Worm (Caenorhabditis elegans) whole organism, young adult: Measurements from ENCODE around the gene F41H10.1.

ENCODE experiments used
- C17E4.6 ChIP-seq: fragments of 200-800 bp; sonication (Bioruptor generic); IDR thresholded peaks from 2 replicates; pipeline ENCODE4 v1.3.6; 2022; ENCODE audit warnings: missing genetic modification reagents, missing genetic modification characterization, missing compliant biosample characterization
- T26A5.8 ChIP-seq: sonication (generic microtip); optimal IDR thresholded peaks from 2 replicates; lab custom pipeline; 2016; ENCODE audit warnings: missing genetic modification characterization, missing compliant biosample characterization
- Y53G8AR.9 ChIP-seq: fragments of 200-800 bp; sonication (Bioruptor generic); conservative IDR thresholded peaks from 2 replicates; pipeline ENCODE4 v1.3.6; 2022; ENCODE audit warnings: missing genetic modification reagents, missing genetic modification characterization, missing compliant biosample characterization
- dpl-1 ChIP-seq: fragments of 150-350 bp; optimal IDR thresholded peaks from 2 replicates; lab custom pipeline; 2014; ENCODE audit warnings: missing biosample characterization, missing genetic modification reagents, missing genetic modification characterization
- efl-1 ChIP-seq: fragments of 150-350 bp; optimal IDR thresholded peaks from 2 replicates; lab custom pipeline; 2014; ENCODE audit warnings: missing biosample characterization, missing genetic modification reagents, missing genetic modification characterization
- him-1 ChIP-seq: sonication (generic microtip); optimal IDR thresholded peaks from 2 replicates; lab custom pipeline; 2016; ENCODE audit warnings: missing genotype, missing genetic modification reagents, missing genetic modification characterization, missing compliant biosample characterization
- lin-35 ChIP-seq, 3 experiments: fragments of 150-350 bp in 2 of 3; sonication (generic microtip) in 1 of 3; optimal IDR thresholded peaks; 2 replicates each; lab custom pipeline; 2014 to 2018; ENCODE audit warnings: missing biosample characterization in 3 of 3, missing genetic modification characterization in 3 of 3, missing genetic modification reagents in 3 of 3
- madf-3 ChIP-seq: fragments of 200-800 bp; sonication (Bioruptor generic); IDR thresholded peaks from 2 replicates; pipeline ENCODE4 v1.3.6; 2022; ENCODE audit warnings: missing genetic modification reagents, missing genetic modification characterization, missing compliant biosample characterization
- madf-6 ChIP-seq: fragments of 200-800 bp; sonication (Bioruptor generic); IDR thresholded peaks from 2 replicates; pipeline ENCODE4 v1.3.6; 2022; ENCODE audit warnings: missing genetic modification reagents, missing genetic modification characterization, missing compliant biosample characterization
- nfya-1 ChIP-seq: sonication (generic microtip); optimal IDR thresholded peaks from 2 replicates; lab custom pipeline; 2017; ENCODE audit warnings: antibody characterized with exemption, missing compliant biosample characterization, missing genetic modification characterization, borderline replicate concordance; ENCODE audit not compliant: insufficient read depth
- pha-4 ChIP-seq: fragments of 150-350 bp; sonication (generic microtip); optimal IDR thresholded peaks from 2 replicates; lab custom pipeline; 2014; ENCODE audit warnings: missing biosample characterization, missing genetic modification reagents, missing genetic modification characterization
- snpc-4 ChIP-seq, 5 experiments: fragments of 150-350 bp in 1 of 5; sonication (generic microtip) in 4 of 5; optimal IDR thresholded peaks; 2 replicates each; lab custom pipeline; 2014 to 2018; ENCODE audit warnings: missing genetic modification characterization in 5 of 5, missing biosample characterization in 3 of 5, antibody characterized with exemption in 2 of 5, mild to moderate bottlenecking in 2 of 5, missing compliant biosample characterization in 2 of 5, missing genotype in 2 of 5, moderate library complexity in 2 of 5, missing genetic modification reagents in 1 of 5
- tbp1 ChIP-seq: fragments of 200-800 bp; sonication (Bioruptor generic); optimal IDR thresholded peaks from 2 replicates; lab custom pipeline; 2018; ENCODE audit warnings: mild to moderate bottlenecking, missing genetic modification characterization, missing compliant biosample characterization

DNA sequence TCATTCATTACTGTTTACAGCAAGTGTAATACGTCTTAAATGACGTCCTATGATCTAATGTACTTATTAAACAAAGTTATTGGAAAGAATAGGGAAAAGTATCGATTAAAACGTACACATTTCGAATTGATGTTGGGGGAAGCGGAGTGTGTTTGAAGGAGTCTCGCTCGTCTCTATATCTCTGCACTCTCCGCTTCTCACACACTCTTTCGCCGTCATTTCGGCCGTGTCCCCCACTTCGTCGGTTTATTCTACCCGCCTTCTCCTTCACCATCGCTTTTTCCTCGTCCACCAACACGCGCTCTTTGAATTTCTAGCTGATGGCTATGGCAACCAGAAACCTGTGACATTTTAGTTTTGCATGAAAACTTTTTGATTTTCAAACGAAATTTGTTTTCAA is 13.8 kb upstream of the F41H10.1 start:
- no peak for TF ChIP-seq nfya-1 (tag; lab: Kevin White, UChicago)
- no peak for TF ChIP-seq madf-3 (GFP tag; lab: Robert Waterston, UW)
- TF ChIP-seq T26A5.8 (tag; lab: Kevin White, UChicago): no peak
- no peak for TF ChIP-seq efl-1
- peak; percentile 8 for TF ChIP-seq tbp1 (GFP tag; lab: Kevin White, UChicago)
- no peak for TF ChIP-seq lin-35 (GFP tag; optimal IDR thresholded peaks at IDR 0.05; lab: Kevin White, UChicago)
- no peak for TF ChIP-seq dpl-1
- TF ChIP-seq snpc-4 (GFP tag; optimal IDR thresholded peaks at IDR 0.05; lab: Kevin White, UChicago): no peak
- peak in 2 of 4 experiments; percentile 20 to 67 for TF ChIP-seq snpc-4 (tag; optimal IDR thresholded peaks at IDR 0.05; lab: Kevin White, UChicago)
- peak; percentile 23; the same call in 1 of the 2 replicates for TF ChIP-seq C17E4.6 (GFP tag; lab: Robert Waterston, UW)
- TF ChIP-seq Y53G8AR.9 (GFP tag; lab: Robert Waterston, UW): no peak
- peak; percentile 52 for TF ChIP-seq madf-6 (GFP tag; lab: Robert Waterston, UW)
- TF ChIP-seq pha-4 (tag; lab: Kevin White, UChicago): no peak
- no peak for TF ChIP-seq him-1 (tag; lab: Kevin White, UChicago)
